Worm (Caenorhabditis elegans): ENCODE results near the gene arrd-15.

arrd-15 gene

DNA sequence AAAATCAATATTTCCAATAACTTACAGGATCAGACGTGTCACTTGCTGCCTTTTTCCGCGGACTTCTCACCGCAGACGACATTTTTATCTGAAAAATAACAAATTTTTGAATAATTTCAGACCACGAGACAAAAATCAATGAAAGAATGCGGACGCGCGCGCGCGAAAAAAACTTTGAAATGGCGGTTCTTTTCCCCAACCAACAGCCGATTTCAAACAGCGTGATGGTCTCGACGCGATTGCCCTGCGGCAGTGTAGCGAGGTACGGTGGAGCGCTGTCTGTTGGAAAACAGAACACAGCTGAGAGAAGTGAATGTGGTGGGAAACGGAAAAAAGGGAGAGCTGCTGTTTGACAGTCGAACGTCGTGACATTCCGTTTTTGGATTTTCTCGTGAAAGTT is 25.8 kb upstream of the arrd-15 start, which contains the start of gene lin-9 (continued):
- TF ChIP-seq lin-26 (GFP tag; IDR thresholded peaks at IDR 0.05), result peak; percentile 15; the same call in 1 of the 2 replicates
- TF ChIP-seq nhr-27 (tag; optimal IDR thresholded peaks at IDR 0.05), result no peak
- peak; percentile 93 for TF ChIP-seq K11D2.4 (GFP tag; IDR thresholded peaks at IDR 0.05)
- peak; percentile 75 for TF ChIP-seq tbp1 (GFP tag; optimal IDR thresholded peaks at IDR 0.05)
- 0 out of 2 replicates have a peak, but pooled peaks have one; percentile 89 for TF ChIP-seq nfya-2 (GFP tag; IDR thresholded peaks at IDR 0.05)
- TF ChIP-seq somi-1 (GFP tag; optimal IDR thresholded peaks at IDR 0.05), result peak; percentile 65
- peak; percentile 85 to 96 (median 86) for TF ChIP-seq lin-35 (GFP tag; optimal IDR thresholded peaks at IDR 0.05)
- TF ChIP-seq B0035.1 (tag; optimal IDR thresholded peaks at IDR 0.05), result peak; percentile 58
- TF ChIP-seq D2030.7 (GFP tag; IDR thresholded peaks at IDR 0.05), result peak; percentile 95
- TF ChIP-seq hsf-1 (GFP tag; IDR thresholded peaks at IDR 0.05), result peak; percentile 93
- 0 out of 2 replicates have a peak, but pooled peaks have one; percentile 28 for TF ChIP-seq cebp-2 (GFP tag; IDR thresholded peaks at IDR 0.05)
- TF ChIP-seq tlf-1 (GFP tag; optimal IDR thresholded peaks at IDR 0.05), result peak; percentile 98
- no peak for TF ChIP-seq nhr-120 (GFP tag; IDR thresholded peaks at IDR 0.05)
- TF ChIP-seq B0019.2 (GFP tag; conservative IDR thresholded peaks at IDR 0.05), result peak; percentile 89
- TF ChIP-seq egl-44 (GFP tag; IDR thresholded peaks at IDR 0.05), result peak; percentile 41; the same call in 1 of the 2 replicates
- TF ChIP-seq F33H1.4 (GFP tag; IDR thresholded peaks at IDR 0.05), result peak; percentile 100
- peak; percentile 88 to 91 for TF ChIP-seq let-607 (tag; optimal IDR thresholded peaks at IDR 0.05)
- peak; percentile 87 for TF ChIP-seq ztf-18 (tag; optimal IDR thresholded peaks at IDR 0.05)
- peak; percentile 99 for TF ChIP-seq ceh-91 (GFP tag; IDR thresholded peaks at IDR 0.05)
- TF ChIP-seq C17E4.6 (GFP tag; IDR thresholded peaks at IDR 0.05), result peak; percentile 95
- TF ChIP-seq F55B11.4 (tag; optimal IDR thresholded peaks at IDR 0.05; ENCODE audit: borderline replicate concordance, insufficient read depth), result no peak
- peak; percentile 95 for TF ChIP-seq attf-5 (GFP tag; optimal IDR thresholded peaks at IDR 0.05)
- peak; percentile 91 for TF ChIP-seq ZK185.1 (tag; optimal IDR thresholded peaks at IDR 0.05; ENCODE audit: poor library complexity, severe bottlenecking)
- TF ChIP-seq lin-54 (GFP tag; optimal IDR thresholded peaks at IDR 0.05), result peak; percentile 99
- no peak for TF ChIP-seq tbx-9 (tag; optimal IDR thresholded peaks at IDR 0.05; ENCODE audit: borderline replicate concordance)
- TF ChIP-seq snpc-4 (GFP tag; optimal IDR thresholded peaks at IDR 0.05), result peak; percentile 43
- peak; percentile 68 to 84 (median 78) for TF ChIP-seq snpc-4 (tag; optimal IDR thresholded peaks at IDR 0.05)
- TF ChIP-seq madf-3 (GFP tag; IDR thresholded peaks at IDR 0.05), result peak; percentile 96
- TF ChIP-seq mcd-1 (GFP tag; IDR thresholded peaks at IDR 0.05), result peak; percentile 97
- TF ChIP-seq lag-1 (GFP tag; IDR thresholded peaks at IDR 0.05), result no peak
- no peak for TF ChIP-seq sptf-2 (GFP tag; optimal IDR thresholded peaks at IDR 0.05)
- TF ChIP-seq F23B12.7 (tag; optimal IDR thresholded peaks at IDR 0.05; ENCODE audit: insufficient read depth), result peak; percentile 79
- no peak for TF ChIP-seq dpff-1 (tag; optimal IDR thresholded peaks at IDR 0.05)
- TF ChIP-seq fkh-3 (tag; optimal IDR thresholded peaks at IDR 0.05), result no peak
- no peak for TF ChIP-seq pha-4 (tag; optimal IDR thresholded peaks at IDR 0.05)
- TF ChIP-seq B0336.3 (GFP tag; IDR thresholded peaks at IDR 0.05), result peak; percentile 99
- no peak for TF ChIP-seq hlh-12 (tag; optimal IDR thresholded peaks at IDR 0.05)
- TF ChIP-seq gei-17 (GFP tag; optimal IDR thresholded peaks at IDR 0.05), result peak; percentile 86
- peak; percentile 97 for TF ChIP-seq lsl-1 (GFP tag; optimal IDR thresholded peaks at IDR 0.05)
- peak; percentile 93 for TF ChIP-seq unc-130 (GFP tag; optimal IDR thresholded peaks at IDR 0.05)
- peak; percentile 34 for TF ChIP-seq die-1 (tag; optimal IDR thresholded peaks at IDR 0.05)
- peak; percentile 33 for TF ChIP-seq nhr-90 (tag; optimal IDR thresholded peaks at IDR 0.05)
- peak; percentile 57 for TF ChIP-seq F57C9.4 (tag; optimal IDR thresholded peaks at IDR 0.05)
- TF ChIP-seq hlh-26 (GFP tag; conservative IDR thresholded peaks at IDR 0.05), result no peak
- peak; percentile 96 for TF ChIP-seq ceh-27 (GFP tag; optimal IDR thresholded peaks at IDR 0.05)
- TF ChIP-seq snpc-1.1 (tag; optimal IDR thresholded peaks at IDR 0.05; ENCODE audit: insufficient read depth), result peak; percentile 52
- TF ChIP-seq ceh-40 (GFP tag; IDR thresholded peaks at IDR 0.05), result 0 out of 2 replicates have a peak, but pooled peaks have one; percentile 14
- TF ChIP-seq pbrm-1 (GFP tag; IDR thresholded peaks at IDR 0.05), result peak; percentile 96
